Worm (Caenorhabditis elegans) whole organism, dauer: ENCODE results near the gene C23F12.4.

ENCODE experiments used
- unc-62 ChIP-seq: sonication (generic microtip); optimal IDR thresholded peaks from 2 replicates; lab custom pipeline; 2017; ENCODE audit warnings: missing biosample characterization, missing genetic modification reagents, missing genetic modification characterization

Gene C23F12.4

DNA sequence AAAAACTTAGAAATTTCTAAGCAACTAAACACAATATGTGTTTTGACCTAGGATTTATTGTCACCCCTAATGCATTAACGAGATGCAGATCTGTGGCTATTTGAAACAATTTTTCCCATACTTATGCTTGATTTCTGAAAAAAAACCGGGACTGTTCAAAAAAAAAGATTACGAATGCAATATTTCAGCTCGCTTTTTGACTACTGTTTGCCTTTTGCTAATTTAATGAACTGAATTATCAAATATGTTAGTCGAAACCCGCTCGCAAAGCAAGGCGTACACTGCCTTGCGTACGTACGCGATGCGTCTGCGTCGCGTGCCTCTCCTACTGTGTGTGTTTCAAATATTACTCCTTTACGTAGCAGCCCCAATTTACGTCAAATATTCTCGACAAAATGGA lies at the start of gene C23F12.4:
C23F12.4 (plus strand) TSS at position 301 of the 400 bp plus-strand sequence.
- TF ChIP-seq unc-62 (GFP tag; lab: Kevin White, UChicago): no peak

ce11 chrX:9337832-9338231 lies 49.3 kb upstream of the C23F12.4 start:
- no peak for TF ChIP-seq unc-62 (GFP tag; lab: Kevin White, UChicago)

ce11 chrX:9338375-9338774 lies 48.8 kb upstream of the C23F12.4 start, which contains the start of gene apa-2:
Gene apa-2 (plus strand): TSS chrX:9338675.
- no peak for TF ChIP-seq unc-62 (GFP tag; lab: Kevin White, UChicago)

DNA sequence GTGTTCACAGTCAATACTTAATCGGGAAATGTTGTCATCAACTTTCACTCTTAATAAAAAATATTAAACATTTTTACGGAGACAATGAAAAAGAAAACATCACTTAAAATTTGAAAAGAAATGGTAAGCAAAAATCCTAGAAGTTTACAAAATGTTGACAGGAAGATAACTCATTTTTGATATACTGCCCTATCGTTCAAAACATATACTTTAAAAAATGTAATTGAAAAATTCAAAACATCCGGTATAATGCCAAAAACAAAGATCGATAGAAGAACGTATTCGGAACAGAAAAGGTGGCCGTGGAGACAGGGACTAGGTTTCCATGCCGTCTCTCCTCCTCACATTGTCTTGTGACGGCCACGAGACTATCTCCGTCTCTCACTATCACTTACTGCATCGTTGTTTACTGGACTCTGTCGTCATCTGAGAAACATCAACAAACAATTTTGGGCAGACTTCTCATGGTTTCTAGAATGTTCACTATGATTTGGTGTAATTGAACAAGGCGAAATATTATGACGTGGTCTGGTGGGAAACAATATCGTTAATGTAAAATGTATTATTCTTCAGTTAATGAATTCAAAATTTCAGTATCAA lies 39.7 kb upstream of the C23F12.4 start, which contains the start of gene oga-1:
oga-1 (minus strand) TSS at position 51 of the 600 bp plus-strand sequence.
- no peak for TF ChIP-seq unc-62 (GFP tag; lab: Kevin White, UChicago)

ce11 chrX:9349844-9350556 lies 37.1 kb upstream of the C23F12.4 start, which contains the start of gene flp-20:
Gene flp-20 (minus strand): TSS chrX:9349894.
- no peak for TF ChIP-seq unc-62 (GFP tag; lab: Kevin White, UChicago)

DNA sequence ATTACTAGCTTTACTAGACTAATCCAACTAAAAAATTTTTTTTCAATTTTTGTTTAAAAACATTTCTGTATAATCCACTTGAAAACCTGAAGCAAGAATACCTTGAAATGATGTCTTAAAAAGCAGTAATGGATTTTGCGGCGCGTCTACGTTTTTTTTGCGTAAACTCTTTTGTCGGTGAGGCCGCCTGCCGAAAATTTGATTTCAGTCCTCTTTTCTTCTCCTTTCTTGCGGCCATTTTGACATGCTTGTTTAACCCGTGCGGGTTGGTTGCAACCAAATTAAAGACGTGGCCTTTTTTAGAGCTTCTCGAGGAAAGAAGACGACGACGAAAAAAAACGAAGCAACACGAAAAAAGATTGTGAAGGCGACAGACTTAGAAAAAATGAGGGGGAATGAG lies 26.0 kb upstream of the C23F12.4 start:
- no peak for TF ChIP-seq unc-62 (GFP tag; lab: Kevin White, UChicago)

DNA sequence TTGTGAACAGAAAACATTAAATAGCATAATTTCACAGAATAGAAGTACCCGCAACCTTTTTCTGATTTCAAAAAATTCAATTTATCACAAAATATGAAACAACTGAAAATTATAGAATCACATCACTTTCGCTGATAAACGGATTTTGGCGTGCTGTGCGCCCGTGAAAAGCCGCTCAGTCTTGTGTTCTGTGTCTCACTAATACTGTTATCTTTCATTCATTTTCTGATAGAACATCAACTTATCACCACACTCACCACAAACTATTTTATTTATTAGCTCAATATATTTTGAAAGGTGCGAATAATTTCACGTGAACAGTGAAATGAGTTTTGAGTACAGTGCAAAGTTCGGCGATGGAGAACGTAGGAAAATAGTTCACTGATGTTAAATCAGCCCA lies 23.1 kb upstream of the C23F12.4 start:
- no peak for TF ChIP-seq unc-62 (GFP tag; lab: Kevin White, UChicago)

DNA sequence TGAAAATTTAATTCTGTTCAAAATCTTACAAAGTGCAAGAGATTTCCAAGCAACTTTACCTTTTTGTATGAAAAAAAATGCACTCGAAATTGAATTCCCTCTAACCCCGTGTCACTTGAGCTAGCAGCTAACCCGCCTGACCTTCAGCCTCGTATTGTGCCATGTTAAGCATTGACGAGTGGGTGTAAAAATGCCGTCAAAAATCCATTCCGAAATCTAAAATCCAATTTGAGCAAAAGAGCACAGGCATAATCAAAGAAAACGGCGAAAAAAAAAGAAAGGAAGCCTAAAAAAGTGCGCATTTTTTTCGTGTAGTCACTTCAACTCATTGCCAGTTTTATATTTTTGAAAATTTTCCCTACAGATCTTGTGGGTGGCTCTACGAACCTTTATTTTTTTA lies 22.6 kb upstream of the C23F12.4 start, which contains the start of gene pkc-2:
pkc-2 (plus strand) TSS at position 318 of the 400 bp plus-strand sequence.
- TF ChIP-seq unc-62 (GFP tag; lab: Kevin White, UChicago): no peak

- TF ChIP-seq unc-62 (GFP tag; lab: Kevin White, UChicago): no peak
These were observed 17.2 kb upstream of the C23F12.4 start for ce11 chrX:9369927-9370326.

- TF ChIP-seq unc-62 (GFP tag; lab: Kevin White, UChicago): no peak
These were observed 14.9 kb upstream of the C23F12.4 start for ce11 chrX:9372221-9372620.

DNA sequence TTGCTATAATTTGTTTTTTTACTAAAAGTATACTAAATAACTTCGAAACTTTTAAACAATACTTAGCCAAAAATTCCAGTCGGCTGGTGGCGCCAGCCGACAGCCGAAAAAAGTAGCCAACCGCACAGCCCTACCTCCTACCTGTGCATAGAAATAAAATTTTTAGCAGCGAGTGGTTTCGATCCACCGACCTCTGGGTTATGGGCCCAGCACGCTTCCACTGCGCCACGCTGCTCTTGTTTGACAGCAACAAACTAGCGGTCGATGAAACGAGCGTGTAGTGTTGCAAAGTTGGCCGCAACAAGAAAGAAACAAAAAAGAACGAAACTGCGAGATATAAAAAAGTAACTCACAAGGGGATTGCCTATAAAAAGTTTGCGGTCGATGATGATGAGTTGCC lies 14.2 kb upstream of the C23F12.4 start:
- no peak for TF ChIP-seq unc-62 (GFP tag; lab: Kevin White, UChicago)

DNA sequence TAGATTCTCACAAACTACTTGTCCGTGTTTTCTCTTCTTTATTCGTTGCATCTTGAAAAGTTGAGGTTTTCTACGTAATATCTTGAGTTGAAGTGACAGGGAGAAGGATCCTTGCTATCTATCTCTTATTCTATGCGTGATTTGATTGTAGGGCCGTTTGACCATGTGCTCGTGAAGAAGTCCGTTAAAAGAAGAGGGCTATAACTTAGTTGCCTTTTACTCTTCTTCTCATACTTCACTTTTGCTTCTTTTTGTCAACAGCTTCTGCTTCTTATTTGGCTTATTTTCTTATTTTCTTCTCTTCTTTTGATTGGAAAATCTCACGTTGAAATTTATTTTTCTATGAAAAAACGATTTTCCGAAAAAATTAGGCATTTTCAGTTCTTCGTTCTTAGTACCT lies 13.4 kb upstream of the C23F12.4 start:
- no peak for TF ChIP-seq unc-62 (GFP tag; lab: Kevin White, UChicago)

ce11 chrX:9388686-9389085 lies 1.5 kb downstream of the C23F12.4 start:
- TF ChIP-seq unc-62 (GFP tag; lab: Kevin White, UChicago): no peak

- no peak for TF ChIP-seq unc-62 (GFP tag; lab: Kevin White, UChicago)
These were observed 4.2 kb downstream of the C23F12.4 start, which contains the start of gene C23F12.3 for ce11 chrX:9391345-9391744. Gene C23F12.3 (plus strand): TSS chrX:9391645.

DNA sequence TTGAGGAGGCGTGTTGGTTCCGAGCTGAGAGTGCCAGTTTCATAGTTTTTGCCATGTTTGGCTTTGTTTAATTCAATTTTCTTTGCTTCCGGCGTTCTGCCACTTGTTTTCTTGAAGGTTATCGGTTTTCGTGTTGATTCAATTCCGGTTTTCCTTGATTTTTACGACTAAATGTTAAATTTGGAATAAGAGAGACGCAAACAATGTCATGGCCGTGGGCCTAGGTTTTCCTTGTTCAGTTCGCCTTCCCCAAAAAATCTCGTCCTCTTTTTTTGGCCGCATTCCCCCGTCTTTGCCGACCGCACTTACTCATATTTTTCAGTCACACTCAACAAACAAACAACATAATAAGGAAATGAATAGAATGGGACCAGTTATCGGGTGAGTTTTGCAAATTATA lies 6.6 kb downstream of the C23F12.4 start, which contains the start of gene C23F12.9:
C23F12.9 (plus strand) TSS at position 301 of the 400 bp plus-strand sequence.
- no peak for TF ChIP-seq unc-62 (GFP tag; lab: Kevin White, UChicago)

- TF ChIP-seq unc-62 (GFP tag; lab: Kevin White, UChicago): no peak
These were observed 10.3 kb downstream of the C23F12.4 start, which contains the start of gene fln-2 for ce11 chrX:9397401-9397800. Gene fln-2 (plus strand): TSS chrX:9397701.
